Worm (Caenorhabditis elegans): Measurements from ENCODE around the gene C45H4.21.

Gene C45H4.21

DNA sequence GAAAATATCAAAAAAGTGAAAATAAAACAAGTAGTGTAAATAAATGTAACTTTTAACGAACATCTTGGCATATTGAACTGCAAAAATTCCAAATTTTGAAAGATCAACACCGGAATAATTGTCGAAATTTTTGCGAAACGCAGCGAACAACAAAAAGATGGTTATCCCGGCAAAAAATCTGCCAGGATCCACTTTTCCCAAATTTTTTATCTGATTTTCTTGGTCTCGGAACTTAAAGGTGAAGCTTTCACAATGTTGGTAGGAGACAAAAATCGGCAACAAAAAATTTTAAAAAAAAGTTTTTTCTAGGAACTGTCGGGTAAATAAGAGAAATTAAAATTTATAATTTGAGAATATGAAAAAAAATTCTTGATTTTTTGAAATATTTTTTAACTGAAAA is 30.8 kb downstream of the C45H4.21 start, which contains the start of gene bgnt-1.2:
bgnt-1.2 (minus strand) TSS at position 101 of the 400 bp plus-strand sequence.
- no peak for TF ChIP-seq elt-3 (tag; optimal IDR thresholded peaks at IDR 0.05)
- TF ChIP-seq mdl-1 (tag; optimal IDR thresholded peaks at IDR 0.05) = no peak
- TF ChIP-seq zag-1 (tag; optimal IDR thresholded peaks at IDR 0.05) = no peak
- TF ChIP-seq nhr-237 (tag; optimal IDR thresholded peaks at IDR 0.05) = no peak
- no peak for TF ChIP-seq elt-1 (tag; optimal IDR thresholded peaks at IDR 0.05)
- TF ChIP-seq R02D3.7 (tag; optimal IDR thresholded peaks at IDR 0.05) = no peak
- no peak for TF ChIP-seq egl-5 (tag; optimal IDR thresholded peaks at IDR 0.05)
- TF ChIP-seq mml-1 (tag; optimal IDR thresholded peaks at IDR 0.05) = no peak
- TF ChIP-seq eor-1 (tag; optimal IDR thresholded peaks at IDR 0.05) = no peak
- no peak for TF ChIP-seq egl-27 (tag; optimal IDR thresholded peaks at IDR 0.05)

ce11 chrV:2110368-2110767 is 39.0 kb downstream of the C45H4.21 start, which contains the start of gene F22F7.3:
Gene F22F7.3 (plus strand): TSS chrV:2110668.
- no peak for TF ChIP-seq snpc-4 (tag; optimal IDR thresholded peaks at IDR 0.05)

ce11 chrV:2109295-2109694 is 40.0 kb downstream of the C45H4.21 start, which contains the start of gene ckb-4:
Gene ckb-4 (minus strand): TSS chrV:2109434.
- TF ChIP-seq lin-15B (tag; optimal IDR thresholded peaks at IDR 0.05) = peak; percentile 60
- no peak for TF ChIP-seq fkh-2 (tag; optimal IDR thresholded peaks at IDR 0.05)
- no peak for TF ChIP-seq daf-12 (tag; optimal IDR thresholded peaks at IDR 0.05)
- no peak for TF ChIP-seq jun-1 (tag; optimal IDR thresholded peaks at IDR 0.05)
- TF ChIP-seq lin-39 (tag; optimal IDR thresholded peaks at IDR 0.05) = peak; percentile 15
- TF ChIP-seq eor-1 (tag; optimal IDR thresholded peaks at IDR 0.05) = no peak
- TF ChIP-seq pqm-1 (tag; optimal IDR thresholded peaks at IDR 0.05) = no peak
- peak; percentile 72 for TF ChIP-seq snpc-4 (tag; optimal IDR thresholded peaks at IDR 0.05)
- no peak for TF ChIP-seq zag-1 (tag; optimal IDR thresholded peaks at IDR 0.05)
- no peak for TF ChIP-seq egl-27 (tag; optimal IDR thresholded peaks at IDR 0.05)
- TF ChIP-seq nhr-11 (tag; optimal IDR thresholded peaks at IDR 0.05) = no peak
- TF ChIP-seq unc-62 (GFP tag; optimal IDR thresholded peaks at IDR 0.05) = no peak
- TF ChIP-seq nhr-77 (tag; optimal IDR thresholded peaks at IDR 0.05) = no peak
- no peak for TF ChIP-seq mdl-1 (tag; optimal IDR thresholded peaks at IDR 0.05)
- TF ChIP-seq nhr-28 (tag; optimal IDR thresholded peaks at IDR 0.05) = no peak
- TF ChIP-seq elt-2 (tag; optimal IDR thresholded peaks at IDR 0.05) = peak; percentile 36
- peak; percentile 86 for TF ChIP-seq pha-4 (tag; optimal IDR thresholded peaks at IDR 0.05)
- TF ChIP-seq skn-1 (tag; optimal IDR thresholded peaks at IDR 0.05) = no peak
- peak; percentile 39 for TF ChIP-seq nhr-23 (tag; optimal IDR thresholded peaks at IDR 0.05)
- no peak for TF ChIP-seq ztf-4 (tag; optimal IDR thresholded peaks at IDR 0.05)
- peak; percentile 58 for TF ChIP-seq hmg-11 (tag; optimal IDR thresholded peaks at IDR 0.05)
- no peak for TF ChIP-seq elt-3 (tag; optimal IDR thresholded peaks at IDR 0.05)
- peak; percentile 11 for TF ChIP-seq nhr-25 (tag; optimal IDR thresholded peaks at IDR 0.05)
- no peak for TF ChIP-seq mml-1 (tag; optimal IDR thresholded peaks at IDR 0.05)

ce11 chrV:2105976-2106375 is 43.4 kb downstream of the C45H4.21 start, which contains the start of gene F22F7.4:
Gene F22F7.4 (minus strand): TSS chrV:2106076.
- TF ChIP-seq fkh-2 (tag; optimal IDR thresholded peaks at IDR 0.05) = no peak
- no peak for TF ChIP-seq nhr-76 (tag; optimal IDR thresholded peaks at IDR 0.05)
- TF ChIP-seq zag-1 (tag; optimal IDR thresholded peaks at IDR 0.05) = no peak
- TF ChIP-seq nhr-12 (tag; optimal IDR thresholded peaks at IDR 0.05) = no peak
- TF ChIP-seq unc-62 (GFP tag; optimal IDR thresholded peaks at IDR 0.05) = no peak
- no peak for TF ChIP-seq elt-3 (tag; optimal IDR thresholded peaks at IDR 0.05)
- no peak for TF ChIP-seq eor-1 (tag; optimal IDR thresholded peaks at IDR 0.05)
- TF ChIP-seq sea-2 (GFP tag; optimal IDR thresholded peaks at IDR 0.05) = no peak
- TF ChIP-seq R02D3.7 (tag; optimal IDR thresholded peaks at IDR 0.05) = no peak
- TF ChIP-seq lin-15B (tag; optimal IDR thresholded peaks at IDR 0.05) = no peak
- TF ChIP-seq ceh-9 (tag; optimal IDR thresholded peaks at IDR 0.05) = no peak
- no peak for TF ChIP-seq nhr-28 (tag; optimal IDR thresholded peaks at IDR 0.05)
- TF ChIP-seq daf-12 (tag; optimal IDR thresholded peaks at IDR 0.05) = no peak
- no peak for TF ChIP-seq pha-4 (tag; optimal IDR thresholded peaks at IDR 0.05)

DNA sequence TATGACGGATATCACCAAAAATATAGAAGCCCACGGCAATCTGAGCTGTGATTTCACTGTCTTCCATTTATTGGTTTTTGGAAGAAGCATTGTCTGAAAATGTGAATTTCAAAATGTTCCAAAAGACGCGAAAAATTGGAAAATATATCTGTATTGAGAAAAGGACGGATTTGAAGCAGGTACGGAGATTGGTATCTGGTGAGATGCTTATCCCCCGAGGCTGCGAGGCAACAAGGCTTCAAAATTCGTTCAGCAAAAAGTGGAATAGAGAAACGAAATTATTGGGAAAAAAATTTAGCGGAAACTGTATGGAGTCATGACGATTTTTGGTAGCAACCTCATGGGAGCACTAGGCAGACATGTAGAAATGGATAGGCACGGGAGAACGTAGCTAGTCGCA is 46.2 kb downstream of the C45H4.21 start, which contains the start of gene F36F12.1:
F36F12.1 (minus strand) TSS at position 101 of the 400 bp plus-strand sequence.
- TF ChIP-seq mdl-1 (tag; optimal IDR thresholded peaks at IDR 0.05) (no peak), pha-4 (tag; optimal IDR thresholded peaks at IDR 0.05) (no peak), fkh-2 (tag; optimal IDR thresholded peaks at IDR 0.05) (no peak), snpc-4 (tag; optimal IDR thresholded peaks at IDR 0.05) (no peak), nhr-23 (tag; optimal IDR thresholded peaks at IDR 0.05) (no peak)

Data from whole organism, L3 larva.